Fruit fly (Drosophila melanogaster): ENCODE results near the gene Dd.

dm6 chrX:21369149-21369988 is 45.6 kb upstream of the Dd start:
- TF ChIP-seq CG16779 (tag; optimal IDR thresholded peaks at IDR 0.05) (peak; percentile 28), fkh (GFP tag; optimal IDR thresholded peaks at IDR 0.05) (peak; percentile 71), CG3919 (GFP tag; optimal IDR thresholded peaks at IDR 0.05) (no peak), Smox (GFP tag; optimal IDR thresholded peaks at IDR 0.05) (no peak), Lpt (GFP tag; optimal IDR thresholded peaks at IDR 0.05) (no peak), vri (GFP tag; optimal IDR thresholded peaks at IDR 0.05) (peak; percentile 24), Met (GFP tag; optimal IDR thresholded peaks at IDR 0.05) (peak; percentile 25), Ets96B (tag; optimal IDR thresholded peaks at IDR 0.05) (no peak)
